Fruit fly (Drosophila melanogaster): Measurements from ENCODE around the gene Tsp3A.
A peak's percentile ranks its signal among the peaks of the same experiment; 100 is the strongest.

DNA sequence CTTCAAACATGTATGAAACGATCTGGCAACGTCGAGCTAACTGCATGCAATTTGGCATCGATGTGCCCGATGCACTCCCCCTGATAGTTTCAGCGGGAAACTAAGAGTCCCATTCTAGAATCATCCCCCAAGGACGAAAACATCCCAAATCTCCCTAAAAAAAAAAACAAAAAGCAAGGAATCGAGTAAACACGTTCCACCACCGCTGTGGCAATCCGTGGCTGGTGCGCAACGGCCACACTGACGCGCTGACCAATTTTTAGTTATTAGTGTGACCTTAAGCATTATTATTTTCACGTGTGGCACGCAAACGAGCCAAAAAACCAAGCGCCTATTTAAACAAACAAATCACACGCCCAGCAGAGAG is 33.8 kb downstream of the Tsp3A start, which contains the start of gene wds:
- TF ChIP-seq CG2202 (tag; optimal IDR thresholded peaks at IDR 0.05), result no peak
- TF ChIP-seq psq (GFP tag; optimal IDR thresholded peaks at IDR 0.05), result no peak
- TF ChIP-seq bab2 (GFP tag; optimal IDR thresholded peaks at IDR 0.05), result no peak
- no peak for TF ChIP-seq HmgD (GFP tag; optimal IDR thresholded peaks at IDR 0.05)
- no peak for TF ChIP-seq CG6175 (GFP tag; IDR thresholded peaks at IDR 0.05)
- no peak for TF ChIP-seq h (optimal IDR thresholded peaks at IDR 0.05)
- peak; percentile 2 for TF ChIP-seq phol (tag; optimal IDR thresholded peaks at IDR 0.05)
- no peak; the same call in 1 of the 2 replicates for TF ChIP-seq CG3847 (GFP tag; IDR thresholded peaks at IDR 0.05)
- no peak for TF ChIP-seq Gsc (GFP tag; IDR thresholded peaks at IDR 0.05)
